ENCODE assay signal across 4 worm cellular contexts in the genomic region with DNA sequence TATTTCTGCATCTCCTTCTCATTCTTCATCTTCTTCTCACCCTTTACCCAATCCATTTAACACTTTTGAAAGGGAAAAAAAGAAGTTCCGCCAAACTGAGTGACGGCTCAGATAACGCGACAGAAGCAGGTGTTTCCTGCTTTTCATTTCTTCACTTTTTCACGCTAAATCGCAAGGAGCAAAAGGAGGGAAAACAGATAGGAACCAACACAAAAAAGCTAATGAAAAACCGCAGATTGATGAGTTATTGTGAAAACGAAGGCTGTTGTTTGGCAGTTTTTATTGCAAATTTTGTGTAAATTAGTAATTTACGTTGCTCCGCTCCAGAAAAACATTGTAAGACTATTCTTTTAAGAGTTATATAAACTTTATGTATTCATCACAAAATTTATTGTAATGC.
A peak's percentile ranks its signal among the peaks of the same experiment; 100 is the strongest.
TF ChIP-seq lines count a peak whose summit lies in the region.

No protein-coding gene starts in this region.

TF ChIP-seq in whole organism, L1 larva, 84 proteins besides CTCF, POLR2A, EP300 and RAD21:
- no peak for TF ChIP-seq ztf-4 (tag; optimal IDR thresholded peaks at IDR 0.05; lab: Kevin White, UChicago)
- peak; percentile 52 for TF ChIP-seq rnt-1 (tag; optimal IDR thresholded peaks at IDR 0.05; lab: Kevin White, UChicago)
- no peak for TF ChIP-seq tbx-2 (tag; optimal IDR thresholded peaks at IDR 0.05; lab: Kevin White, UChicago)
- TF ChIP-seq lin-14 (GFP tag; optimal IDR thresholded peaks at IDR 0.05; lab: Kevin White, UChicago): peak; percentile 1
- TF ChIP-seq fkh-4 (tag; optimal IDR thresholded peaks at IDR 0.05; lab: Kevin White, UChicago; ENCODE audit: borderline replicate concordance): no peak
- no peak for TF ChIP-seq mdl-1 (tag; optimal IDR thresholded peaks at IDR 0.05; lab: Kevin White, UChicago)

TF ChIP-seq in whole organism, L2 larva, 48 proteins besides CTCF, POLR2A, EP300 and RAD21:
- TF ChIP-seq R02D3.7 (tag; optimal IDR thresholded peaks at IDR 0.05; lab: Kevin White, UChicago) (no peak), ceh-16 (tag; optimal IDR thresholded peaks at IDR 0.05; lab: Kevin White, UChicago) (no peak), nhr-11 (tag; optimal IDR thresholded peaks at IDR 0.05; lab: Kevin White, UChicago) (no peak), mdl-1 (tag; optimal IDR thresholded peaks at IDR 0.05; lab: Kevin White, UChicago) (no peak), unc-39 (tag; optimal IDR thresholded peaks at IDR 0.05; lab: Kevin White, UChicago) (no peak), nhr-21 (tag; optimal IDR thresholded peaks at IDR 0.05; lab: Kevin White, UChicago) (no peak), ama-1 (optimal IDR thresholded peaks at IDR 0.05; lab: Kevin White, UChicago) (no peak), F13H6.1 (tag; optimal IDR thresholded peaks at IDR 0.05; lab: Kevin White, UChicago) (peak; percentile 8), fos-1 (tag; optimal IDR thresholded peaks at IDR 0.05; lab: Kevin White, UChicago) (no peak), ztf-1 (GFP tag; conservative IDR thresholded peaks at IDR 0.05; lab: Robert Waterston, UW) (no peak), lsy-2 (tag; optimal IDR thresholded peaks at IDR 0.05; lab: Kevin White, UChicago) (no peak), alr-1 (tag; optimal IDR thresholded peaks at IDR 0.05; lab: Kevin White, UChicago) (no peak), nhr-129 (tag; optimal IDR thresholded peaks at IDR 0.05; lab: Kevin White, UChicago) (peak; percentile 1), peb-1 (tag; optimal IDR thresholded peaks at IDR 0.05; lab: Kevin White, UChicago) (no peak), aly-2 (tag; optimal IDR thresholded peaks at IDR 0.05; lab: Kevin White, UChicago) (no peak)

TF ChIP-seq in whole organism, L3 larva, 47 proteins besides CTCF, POLR2A, EP300 and RAD21:
- no peak for TF ChIP-seq ZK546.5 (tag; optimal IDR thresholded peaks at IDR 0.05; lab: Kevin White, UChicago)
- TF ChIP-seq egl-5 (tag; optimal IDR thresholded peaks at IDR 0.05; lab: Kevin White, UChicago): peak; percentile 69
- no peak for TF ChIP-seq nfya-1 (tag; optimal IDR thresholded peaks at IDR 0.05; lab: Kevin White, UChicago; ENCODE audit: insufficient read depth)
TF ChIP-seq in whole organism, L3 larva: peak in this region for 1.

TF ChIP-seq in whole organism, L4 larva, 104 proteins besides CTCF, POLR2A, EP300 and RAD21:
- TF ChIP-seq unc-62 (GFP tag; optimal IDR thresholded peaks at IDR 0.05 in 1 of 2; lab: Kevin White, UChicago): peak in 1 of 2 experiments; percentile 50
- TF ChIP-seq unc-62 (tag; optimal IDR thresholded peaks at IDR 0.05; lab: Kevin White, UChicago): no peak
- TF ChIP-seq daf-16 (GFP tag; optimal IDR thresholded peaks at IDR 0.05; lab: Kevin White, UChicago): peak in 1 of 2 experiments; percentile 24
- no peak for TF ChIP-seq daf-16 (tag; optimal IDR thresholded peaks at IDR 0.05; lab: Kevin White, UChicago)
- peak; percentile 57 for TF ChIP-seq aha-1 (tag; lab: Kevin White, UChicago)
- no peak for TF ChIP-seq nhr-237 (tag; optimal IDR thresholded peaks at IDR 0.05; lab: Kevin White, UChicago)
TF ChIP-seq in whole organism, L4 larva: peak in this region for 3.

Comparison
In these comparisons a context has a peak if more than half of its experiments do, and no peak if none do; other contexts are left out.
1. Of the 29 proteins assayed by ChIP-seq in both whole organism, L4 larva and whole organism, L1 larva: peak only in whole organism, L4 larva: aha-1; only in whole organism, L1 larva: none; in both: none; in neither: 27; mixed calls (peak in some experiments, not most) for 1.